Fruit fly (Drosophila melanogaster): ENCODE data around the gene RpL34b.

The RpL34b gene

dm6 chr3R:9430344-9431253 lies 29.6 kb upstream of the RpL34b start:
- TF ChIP-seq h (optimal IDR thresholded peaks at IDR 0.05) (no peak), ttk (optimal IDR thresholded peaks at IDR 0.05) (no peak), psq (optimal IDR thresholded peaks at IDR 0.05) (no peak), Myc (optimal IDR thresholded peaks at IDR 0.05) (no peak), insv (optimal IDR thresholded peaks at IDR 0.05) (no peak), Sin3A (optimal IDR thresholded peaks at IDR 0.05) (no peak)

dm6 chr3R:9428988-9429387 lies 28.0 kb upstream of the RpL34b start:
- no peak for TF ChIP-seq Myc (optimal IDR thresholded peaks at IDR 0.05)
- TF ChIP-seq insv (optimal IDR thresholded peaks at IDR 0.05) = no peak
- no peak for TF ChIP-seq ttk (optimal IDR thresholded peaks at IDR 0.05)
- no peak for TF ChIP-seq psq (optimal IDR thresholded peaks at IDR 0.05)
- TF ChIP-seq h (optimal IDR thresholded peaks at IDR 0.05) = no peak
- no peak for TF ChIP-seq Sin3A (optimal IDR thresholded peaks at IDR 0.05)

- TF ChIP-seq psq (optimal IDR thresholded peaks at IDR 0.05) (no peak), h (optimal IDR thresholded peaks at IDR 0.05) (no peak), insv (optimal IDR thresholded peaks at IDR 0.05) (no peak), Sin3A (optimal IDR thresholded peaks at IDR 0.05) (no peak), ttk (optimal IDR thresholded peaks at IDR 0.05) (no peak), Myc (optimal IDR thresholded peaks at IDR 0.05) (no peak)
Measured at dm6 chr3R:9428189-9428699, 27.2 kb upstream of the RpL34b start.

- TF ChIP-seq Myc (optimal IDR thresholded peaks at IDR 0.05) (no peak), h (optimal IDR thresholded peaks at IDR 0.05) (no peak), insv (optimal IDR thresholded peaks at IDR 0.05) (no peak), psq (optimal IDR thresholded peaks at IDR 0.05) (no peak), Sin3A (optimal IDR thresholded peaks at IDR 0.05) (no peak), ttk (optimal IDR thresholded peaks at IDR 0.05) (no peak)
Measured at dm6 chr3R:9427328-9427727, 26.3 kb upstream of the RpL34b start.

dm6 chr3R:9424061-9424665 lies 23.1 kb upstream of the RpL34b start:
- TF ChIP-seq Myc (optimal IDR thresholded peaks at IDR 0.05) (no peak), ttk (optimal IDR thresholded peaks at IDR 0.05) (no peak), insv (optimal IDR thresholded peaks at IDR 0.05) (no peak), Sin3A (optimal IDR thresholded peaks at IDR 0.05) (no peak), h (optimal IDR thresholded peaks at IDR 0.05) (no peak), psq (optimal IDR thresholded peaks at IDR 0.05) (no peak)

dm6 chr3R:9422338-9422737 lies 21.3 kb upstream of the RpL34b start:
- TF ChIP-seq insv (optimal IDR thresholded peaks at IDR 0.05) (no peak), psq (optimal IDR thresholded peaks at IDR 0.05) (no peak), Myc (optimal IDR thresholded peaks at IDR 0.05) (no peak), h (optimal IDR thresholded peaks at IDR 0.05) (no peak), Sin3A (optimal IDR thresholded peaks at IDR 0.05) (no peak), ttk (optimal IDR thresholded peaks at IDR 0.05) (no peak)

- TF ChIP-seq insv (optimal IDR thresholded peaks at IDR 0.05) = no peak
- TF ChIP-seq h (optimal IDR thresholded peaks at IDR 0.05) = no peak
- TF ChIP-seq ttk (optimal IDR thresholded peaks at IDR 0.05) = no peak
- TF ChIP-seq Sin3A (optimal IDR thresholded peaks at IDR 0.05) = no peak
- no peak for TF ChIP-seq Myc (optimal IDR thresholded peaks at IDR 0.05)
- no peak for TF ChIP-seq psq (optimal IDR thresholded peaks at IDR 0.05)
Measured at dm6 chr3R:9420439-9421234, 19.6 kb upstream of the RpL34b start.

dm6 chr3R:9419300-9419652 lies 18.2 kb upstream of the RpL34b start:
- TF ChIP-seq psq (optimal IDR thresholded peaks at IDR 0.05) = no peak
- TF ChIP-seq ttk (optimal IDR thresholded peaks at IDR 0.05) = no peak
- no peak for TF ChIP-seq Myc (optimal IDR thresholded peaks at IDR 0.05)
- no peak for TF ChIP-seq h (optimal IDR thresholded peaks at IDR 0.05)

dm6 chr3R:9418373-9419299 lies 17.6 kb upstream of the RpL34b start:
- TF ChIP-seq h (optimal IDR thresholded peaks at IDR 0.05) (no peak), Sin3A (optimal IDR thresholded peaks at IDR 0.05) (no peak), psq (optimal IDR thresholded peaks at IDR 0.05) (no peak), Myc (optimal IDR thresholded peaks at IDR 0.05) (no peak), ttk (optimal IDR thresholded peaks at IDR 0.05) (no peak), insv (optimal IDR thresholded peaks at IDR 0.05) (no peak)

dm6 chr3R:9417577-9418334 lies 16.7 kb upstream of the RpL34b start, which contains the start of gene ps:
Gene ps (plus strand): TSS chr3R:9417940.
- TF ChIP-seq Sin3A (optimal IDR thresholded peaks at IDR 0.05) = no peak
- no peak for TF ChIP-seq ttk (optimal IDR thresholded peaks at IDR 0.05)
- TF ChIP-seq Myc (optimal IDR thresholded peaks at IDR 0.05) = no peak
- TF ChIP-seq insv (optimal IDR thresholded peaks at IDR 0.05) = no peak
- no peak for TF ChIP-seq psq (optimal IDR thresholded peaks at IDR 0.05)
- no peak for TF ChIP-seq h (optimal IDR thresholded peaks at IDR 0.05)
